Worm (Caenorhabditis elegans): ENCODE results near the gene srbc-65.

srbc-65 gene

ce11 chrV:16591992-16592798 lies 41.4 kb downstream of the srbc-65 start, which contains the start of gene srh-269 (continued):
- TF ChIP-seq peb-1 (tag; optimal IDR thresholded peaks at IDR 0.05) (no peak), fos-1 (tag; optimal IDR thresholded peaks at IDR 0.05) (peak; percentile 40), sma-3 (GFP tag; optimal IDR thresholded peaks at IDR 0.05) (peak; percentile 42)

ce11 chrV:16592947-16593791 lies 42.4 kb downstream of the srbc-65 start:
- TF ChIP-seq sma-9 (GFP tag; optimal IDR thresholded peaks at IDR 0.05), result peak; percentile 41
- TF ChIP-seq sma-9 (tag; optimal IDR thresholded peaks at IDR 0.05), result no peak
- peak; percentile 47 for TF ChIP-seq gmeb-1 (tag; optimal IDR thresholded peaks at IDR 0.05)
- peak; percentile 31 for TF ChIP-seq Y55F3AM.14 (GFP tag; optimal IDR thresholded peaks at IDR 0.05)
- TF ChIP-seq zag-1 (tag; optimal IDR thresholded peaks at IDR 0.05), result no peak
- TF ChIP-seq mbf-1 (tag; optimal IDR thresholded peaks at IDR 0.05), result no peak
- TF ChIP-seq skn-1 (tag; optimal IDR thresholded peaks at IDR 0.05), result no peak
- TF ChIP-seq ceh-16 (tag; optimal IDR thresholded peaks at IDR 0.05), result no peak
- TF ChIP-seq mab-5 (tag; optimal IDR thresholded peaks at IDR 0.05), result no peak
- no peak for TF ChIP-seq nhr-237 (tag; optimal IDR thresholded peaks at IDR 0.05)
- TF ChIP-seq ama-1 (optimal IDR thresholded peaks at IDR 0.05), result peak; percentile 26
- TF ChIP-seq ZK546.5 (tag; optimal IDR thresholded peaks at IDR 0.05), result no peak
- peak; percentile 34 for TF ChIP-seq crh-2 (tag; optimal IDR thresholded peaks at IDR 0.05)
- TF ChIP-seq C34F6.9 (tag; optimal IDR thresholded peaks at IDR 0.05), result no peak
- TF ChIP-seq nhr-12 (tag; optimal IDR thresholded peaks at IDR 0.05), result no peak
- TF ChIP-seq ztf-11 (tag; optimal IDR thresholded peaks at IDR 0.05), result no peak
- no peak for TF ChIP-seq unc-62 (GFP tag; optimal IDR thresholded peaks at IDR 0.05)
- peak; percentile 43 for TF ChIP-seq fos-1 (tag; optimal IDR thresholded peaks at IDR 0.05)

- TF ChIP-seq sma-3 (GFP tag; optimal IDR thresholded peaks at IDR 0.05) (no peak), Y55F3AM.14 (GFP tag; optimal IDR thresholded peaks at IDR 0.05) (no peak), nhr-23 (tag; optimal IDR thresholded peaks at IDR 0.05) (no peak), alr-1 (tag; optimal IDR thresholded peaks at IDR 0.05) (no peak), mbf-1 (tag; optimal IDR thresholded peaks at IDR 0.05) (no peak), peb-1 (tag; optimal IDR thresholded peaks at IDR 0.05) (no peak), blmp-1 (tag; optimal IDR thresholded peaks at IDR 0.05; ENCODE audit: insufficient read depth) (no peak), nhr-237 (tag; optimal IDR thresholded peaks at IDR 0.05) (no peak), unc-62 (GFP tag; optimal IDR thresholded peaks at IDR 0.05) (no peak), nhr-21 (tag; optimal IDR thresholded peaks at IDR 0.05) (no peak), mab-5 (tag; optimal IDR thresholded peaks at IDR 0.05) (no peak), ZK546.5 (tag; optimal IDR thresholded peaks at IDR 0.05) (no peak)
These were observed 42.9 kb downstream of the srbc-65 start for ce11 chrV:16593792-16594059.

DNA sequence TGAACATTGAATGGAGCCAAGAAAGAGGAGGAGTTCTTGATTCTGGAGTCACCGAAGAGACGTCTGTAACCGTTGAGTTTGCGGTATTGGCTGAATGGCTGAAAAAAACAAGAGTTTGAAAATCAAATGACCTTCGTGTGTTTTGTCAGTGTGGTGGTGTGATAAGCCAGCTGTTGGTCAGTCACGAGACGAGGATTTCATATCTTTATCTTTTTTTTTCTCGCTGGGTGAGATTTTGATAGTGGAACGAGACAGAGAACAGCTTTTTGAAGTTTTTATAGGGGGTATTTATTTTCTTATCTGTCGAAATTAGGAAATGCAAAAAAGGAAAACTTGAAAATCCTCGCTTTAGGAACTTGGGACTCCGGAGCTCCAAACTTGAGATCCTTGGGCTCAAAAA lies 43.7 kb downstream of the srbc-65 start:
- TF ChIP-seq ztf-4 (tag; optimal IDR thresholded peaks at IDR 0.05), result peak; percentile 7
- TF ChIP-seq C34F6.9 (tag; optimal IDR thresholded peaks at IDR 0.05), result peak; percentile 11
- peak; percentile 14 for TF ChIP-seq sma-9 (GFP tag; optimal IDR thresholded peaks at IDR 0.05)
- no peak for TF ChIP-seq sma-9 (tag; optimal IDR thresholded peaks at IDR 0.05)
- peak; percentile 50 for TF ChIP-seq nhr-129 (tag; optimal IDR thresholded peaks at IDR 0.05)
- no peak for TF ChIP-seq skn-1 (tag; optimal IDR thresholded peaks at IDR 0.05)

- TF ChIP-seq gmeb-1 (tag; optimal IDR thresholded peaks at IDR 0.05) (no peak), lin-13 (GFP tag; optimal IDR thresholded peaks at IDR 0.05) (no peak), sem-4 (tag; optimal IDR thresholded peaks at IDR 0.05) (no peak), C34F6.9 (tag; optimal IDR thresholded peaks at IDR 0.05) (no peak), ztf-11 (tag; optimal IDR thresholded peaks at IDR 0.05) (no peak), ceh-82 (tag; optimal IDR thresholded peaks at IDR 0.05) (no peak), lsy-2 (tag; optimal IDR thresholded peaks at IDR 0.05) (peak in 1 of 2 experiments; percentile 37), F13H6.1 (tag; optimal IDR thresholded peaks at IDR 0.05) (peak; percentile 25), ztf-1 (GFP tag; conservative IDR thresholded peaks at IDR 0.05) (no peak), egl-27 (tag; optimal IDR thresholded peaks at IDR 0.05) (no peak), sma-3 (GFP tag; optimal IDR thresholded peaks at IDR 0.05) (no peak), nhr-12 (tag; optimal IDR thresholded peaks at IDR 0.05) (no peak), nhr-11 (tag; optimal IDR thresholded peaks at IDR 0.05) (no peak), mbf-1 (tag; optimal IDR thresholded peaks at IDR 0.05) (no peak), ztf-4 (tag; optimal IDR thresholded peaks at IDR 0.05) (no peak), R02D3.7 (tag; optimal IDR thresholded peaks at IDR 0.05) (no peak), mab-5 (tag; optimal IDR thresholded peaks at IDR 0.05) (no peak), ceh-16 (tag; optimal IDR thresholded peaks at IDR 0.05) (no peak), nhr-129 (tag; optimal IDR thresholded peaks at IDR 0.05) (peak; percentile 33), ama-1 (optimal IDR thresholded peaks at IDR 0.05) (peak; percentile 70), nhr-77 (tag; optimal IDR thresholded peaks at IDR 0.05) (no peak), zag-1 (tag; optimal IDR thresholded peaks at IDR 0.05) (no peak), skn-1 (tag; optimal IDR thresholded peaks at IDR 0.05) (no peak), blmp-1 (tag; optimal IDR thresholded peaks at IDR 0.05; ENCODE audit: insufficient read depth) (peak; percentile 9), unc-62 (GFP tag; optimal IDR thresholded peaks at IDR 0.05) (no peak), mdl-1 (tag; optimal IDR thresholded peaks at IDR 0.05) (no peak), elt-1 (tag; optimal IDR thresholded peaks at IDR 0.05) (no peak), fos-1 (tag; optimal IDR thresholded peaks at IDR 0.05) (peak; percentile 56), Y55F3AM.14 (GFP tag; optimal IDR thresholded peaks at IDR 0.05) (no peak)
These were observed 44.5 kb downstream of the srbc-65 start, which contains the start of gene cpl-1 for ce11 chrV:16595140-16595791. Gene cpl-1, minus strand, starts transcription at chrV:16595346.
